Fruit fly (Drosophila melanogaster) Kc167 (cell line): ENCODE results near the gene p24-1.

Experiments used
- Myc ChIP-seq: fragments of >200 bp; optimal IDR thresholded peaks from 2 replicates; lab custom pipeline; 2017; ENCODE audit warnings: missing external identifiers
- Sin3A ChIP-seq: fragments of >200 bp; optimal IDR thresholded peaks from 2 replicates; lab custom pipeline; 2018; ENCODE audit warnings: missing external identifiers
- h ChIP-seq: fragments of >200 bp; optimal IDR thresholded peaks from 3 replicates; lab custom pipeline; 2018; ENCODE audit warnings: missing external identifiers
- insv ChIP-seq: fragments of >200 bp; optimal IDR thresholded peaks from 3 replicates; lab custom pipeline; 2018; ENCODE audit warnings: missing external identifiers

- TF ChIP-seq Sin3A (lab: Kevin White, UChicago) (no peak), insv (lab: Kevin White, UChicago) (no peak), Myc (lab: Kevin White, UChicago) (no peak), h (lab: Kevin White, UChicago) (no peak)
These were observed 20.8 kb upstream of the p24-1 start, which contains the start of gene CG15739 for dm6 chrX:11873116-11873515.
